Fruit fly (Drosophila melanogaster) whole organism, pupa: ENCODE measurements around the gene Osi16.

ENCODE experiments used
- CG10348 ChIP-seq: fragments of 200-800 bp; sonication (Bioruptor generic); IDR thresholded peaks from 2 replicates; pipeline ENCODE4 v1.3.6; 2022; ENCODE audit warnings: missing biosample characterization, missing genetic modification characterization
- CG12605 ChIP-seq: fragments of 200-800 bp; sonication (Bioruptor generic); IDR thresholded peaks from 2 replicates; pipeline ENCODE4 v1.3.6; 2022; ENCODE audit warnings: missing biosample characterization, missing genetic modification characterization
- CG13204 ChIP-seq: fragments of 200-800 bp; sonication (Bioruptor generic); optimal IDR thresholded peaks from 2 replicates; lab custom pipeline; 2018; ENCODE audit warnings: missing biosample characterization, mild to moderate bottlenecking, missing genetic modification characterization, moderate library complexity
- CG14655 ChIP-seq: fragments of 200-800 bp; sonication (Bioruptor generic); optimal IDR thresholded peaks from 3 replicates; lab custom pipeline; 2017; ENCODE audit warnings: mild to moderate bottlenecking, missing biosample characterization, missing genetic modification reagents, missing genetic modification characterization
- CG15710 ChIP-seq: fragments of 200-800 bp; sonication (Bioruptor generic); optimal IDR thresholded peaks from 2 replicates; lab custom pipeline; 2018; ENCODE audit warnings: missing biosample characterization, mild to moderate bottlenecking, missing genetic modification characterization, moderate library complexity
- CG17806 ChIP-seq: fragments of 200-800 bp; sonication (Bioruptor generic); optimal IDR thresholded peaks from 2 replicates; lab custom pipeline; 2018; ENCODE audit warnings: missing biosample characterization, mild to moderate bottlenecking, missing genetic modification characterization, moderate library complexity
- CG32121 ChIP-seq: fragments of 200-800 bp; sonication (Bioruptor generic); IDR thresholded peaks from 2 replicates; pipeline ENCODE4 v1.3.6; 2022; ENCODE audit warnings: missing biosample characterization, missing genetic modification characterization
- CG34367 ChIP-seq: fragments of 200-800 bp; sonication (Bioruptor generic); optimal IDR thresholded peaks from 2 replicates; lab custom pipeline; 2018; ENCODE audit warnings: missing biosample characterization, mild to moderate bottlenecking, missing genetic modification characterization
- CG4496 ChIP-seq: fragments of 200-800 bp; sonication (Bioruptor generic); IDR thresholded peaks from 3 replicates; pipeline ENCODE4 v1.3.6; 2022; ENCODE audit warnings: missing biosample characterization, missing genetic modification characterization
- CG8159 ChIP-seq: fragments of 200-800 bp; sonication (Bioruptor generic); optimal IDR thresholded peaks from 3 replicates; lab custom pipeline; 2018; ENCODE audit warnings: missing biosample characterization, mild to moderate bottlenecking, missing genetic modification characterization, moderate library complexity
- CG8301 ChIP-seq: fragments of 200-800 bp; sonication (Bioruptor generic); optimal IDR thresholded peaks from 2 replicates; lab custom pipeline; 2018; ENCODE audit warnings: missing biosample characterization, mild to moderate bottlenecking, missing genetic modification characterization
- CG9948 ChIP-seq: fragments of 200-800 bp; sonication (Bioruptor generic); optimal IDR thresholded peaks from 2 replicates; lab custom pipeline; 2018; ENCODE audit warnings: missing biosample characterization, mild to moderate bottlenecking, missing genetic modification characterization, moderate library complexity
- D1 ChIP-seq: fragments of 200-800 bp; sonication (Bioruptor generic); optimal IDR thresholded peaks from 2 replicates; lab custom pipeline; 2018; ENCODE audit warnings: missing biosample characterization, mild to moderate bottlenecking, missing genetic modification characterization, moderate library complexity
- EcR ChIP-seq: fragments of 200-800 bp; sonication (Bioruptor generic); optimal IDR thresholded peaks from 3 replicates; lab custom pipeline; 2019; ENCODE audit warnings: missing biosample characterization, missing genetic modification characterization, mild to moderate bottlenecking, moderate library complexity, missing genetic modification reagents
- Ets98B ChIP-seq: fragments of 200-800 bp; sonication (Bioruptor generic); IDR thresholded peaks from 2 replicates; pipeline ENCODE4 v1.3.6; 2022; ENCODE audit warnings: missing biosample characterization, missing genetic modification characterization
- Pif1A ChIP-seq: fragments of 200-800 bp; sonication (Bioruptor generic); optimal IDR thresholded peaks from 3 replicates; lab custom pipeline; 2016; ENCODE audit warnings: missing biosample characterization, missing genetic modification characterization
- Pif1B ChIP-seq: fragments of 200-800 bp; sonication (Bioruptor generic); optimal IDR thresholded peaks from 3 replicates; lab custom pipeline; 2016; ENCODE audit warnings: missing biosample characterization, missing genetic modification characterization
- Snoo ChIP-seq: fragments of 200-800 bp; sonication (Bioruptor generic); optimal IDR thresholded peaks from 3 replicates; lab custom pipeline; 2017; ENCODE audit warnings: missing biosample characterization, mild to moderate bottlenecking, missing genetic modification characterization, inconsistent platforms
- fd96Ca ChIP-seq: fragments of 200-800 bp; sonication (Bioruptor generic); IDR thresholded peaks from 3 replicates; pipeline ENCODE4 v1.3.6; 2022; ENCODE audit warnings: missing biosample characterization, missing genetic modification characterization
- gl ChIP-seq: fragments of 200-800 bp; sonication (Bioruptor generic); optimal IDR thresholded peaks from 2 replicates; lab custom pipeline; 2018; ENCODE audit warnings: missing biosample characterization, mild to moderate bottlenecking, missing genetic modification characterization
- rn ChIP-seq: fragments of 200-800 bp; sonication (Bioruptor generic); IDR thresholded peaks from 2 replicates; pipeline ENCODE4 v1.3.6; 2022; ENCODE audit warnings: missing biosample characterization, missing genetic modification characterization

Gene Osi16

DNA sequence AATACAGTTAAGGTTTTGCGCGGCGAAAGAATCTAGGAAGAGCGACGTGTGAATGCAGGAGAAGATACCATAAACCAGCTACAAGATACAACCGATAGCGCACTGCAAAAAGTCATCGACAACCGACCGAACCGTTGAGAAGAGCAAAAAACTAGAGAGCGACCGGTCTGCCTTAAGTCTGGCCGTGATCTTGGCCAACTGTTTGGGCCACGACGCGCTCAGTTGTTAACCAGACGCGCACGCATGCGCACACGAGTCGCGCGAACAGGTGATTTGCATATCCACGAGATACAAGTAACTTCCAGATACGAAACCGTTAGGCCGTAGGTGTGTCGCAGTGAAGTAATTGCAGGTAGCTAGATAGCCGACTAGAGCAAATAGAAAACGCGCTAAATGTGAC, 10.0 kb downstream of the Osi16 start:
- TF ChIP-seq CG15710 (tag; lab: Kevin White, UChicago) (no peak), CG4496 (GFP tag; lab: Robert Waterston, UW) (0 out of 3 replicates have a peak, but pooled peaks have one; percentile 44), CG13204 (GFP tag; lab: Kevin White, UChicago) (peak; percentile 44), fd96Ca (GFP tag; lab: Robert Waterston, UW) (no peak), EcR (GFP tag; lab: Kevin White, UChicago) (peak; percentile 63), Pif1A (no peak)

DNA sequence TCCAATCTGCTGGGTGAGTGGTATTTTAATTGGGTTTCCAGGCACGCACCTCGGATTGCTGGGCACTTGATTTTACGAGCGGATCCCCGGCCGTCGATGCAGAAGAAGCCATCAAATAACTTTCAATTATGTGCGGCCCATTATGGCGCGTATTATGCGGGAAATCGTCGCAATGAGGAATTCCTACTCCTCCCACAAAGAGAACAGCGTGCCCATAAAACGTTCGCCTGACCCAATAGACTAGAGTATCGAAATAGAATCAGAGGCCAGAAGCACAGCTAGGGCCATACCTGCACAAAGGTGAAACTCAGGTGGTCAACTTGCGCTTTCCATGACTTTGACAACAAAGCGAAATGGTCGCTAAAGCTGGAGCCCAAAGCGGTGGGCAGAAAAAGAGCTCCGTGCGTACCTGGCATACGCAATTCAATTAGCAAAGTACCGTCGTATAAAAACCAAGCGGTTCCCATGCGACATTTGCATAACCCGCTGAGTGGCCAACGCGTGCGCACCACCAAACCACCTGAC, 24.8 kb downstream of the Osi16 start, which contains the start of gene Osi18:
TSS of gene Osi18 (plus strand) at position 475 of the 525 bp plus-strand sequence.
- no peak for TF ChIP-seq gl

DNA sequence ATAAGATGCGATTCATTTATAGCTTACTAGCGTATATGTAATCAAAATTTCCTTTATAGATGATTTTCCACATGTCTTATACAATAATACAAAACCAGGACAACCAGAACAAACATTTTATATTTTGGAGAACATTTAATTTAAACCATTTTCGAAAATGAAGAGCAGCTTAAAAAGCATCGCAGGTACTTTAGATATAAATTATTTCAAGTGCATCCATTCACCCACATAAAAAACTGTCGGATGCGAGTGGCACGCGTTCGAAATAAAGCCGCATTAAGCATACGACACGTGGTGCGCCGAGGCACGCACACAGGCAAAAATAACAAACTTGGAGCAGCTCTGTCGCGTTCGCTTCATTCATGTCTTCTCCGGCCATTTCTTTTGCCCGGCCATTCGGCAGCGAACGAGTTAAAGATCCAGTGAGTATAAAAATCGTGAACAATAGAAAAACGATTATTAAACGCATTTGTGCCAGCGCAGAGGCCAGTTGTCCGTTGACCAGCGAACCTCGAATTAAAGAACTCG, 29.9 kb downstream of the Osi16 start, which contains the start of gene Osi19:
TSS of gene Osi19 (plus strand) at position 457 of the 528 bp plus-strand sequence.
- TF ChIP-seq EcR (GFP tag; lab: Kevin White, UChicago) (no peak), CG8159 (tag; lab: Kevin White, UChicago) (no peak), D1 (tag; lab: Kevin White, UChicago) (peak; percentile 63)

DNA sequence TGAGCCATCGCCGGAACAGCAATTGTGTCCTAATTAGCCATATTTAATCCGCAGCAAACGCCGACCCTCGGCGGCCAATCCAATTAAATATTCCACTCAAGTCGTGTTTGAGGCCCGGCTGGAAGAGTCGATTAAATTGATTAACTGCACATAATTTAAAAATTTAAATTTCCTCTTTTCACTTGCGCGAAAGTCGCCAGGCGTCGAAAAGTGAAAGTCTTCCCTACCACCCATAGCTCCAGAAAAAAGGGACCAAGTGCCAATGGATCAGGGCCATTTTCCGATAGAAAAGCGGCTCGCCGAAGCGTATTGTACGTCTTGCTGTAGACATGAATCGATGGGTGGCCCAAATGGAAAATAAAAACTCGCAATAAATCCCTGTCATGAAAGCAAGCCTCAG, 32.4 kb downstream of the Osi16 start:
- TF ChIP-seq rn (GFP tag; lab: Robert Waterston, UW) (no peak), CG15710 (tag; lab: Kevin White, UChicago) (no peak), Ets98B (GFP tag; lab: Robert Waterston, UW) (no peak), Snoo (tag; lab: Kevin White, UChicago) (no peak), CG34367 (tag; lab: Kevin White, UChicago) (no peak), CG8301 (no peak), CG4496 (GFP tag; lab: Robert Waterston, UW) (no peak), fd96Ca (GFP tag; lab: Robert Waterston, UW) (no peak), CG9948 (tag; lab: Kevin White, UChicago) (no peak)

DNA sequence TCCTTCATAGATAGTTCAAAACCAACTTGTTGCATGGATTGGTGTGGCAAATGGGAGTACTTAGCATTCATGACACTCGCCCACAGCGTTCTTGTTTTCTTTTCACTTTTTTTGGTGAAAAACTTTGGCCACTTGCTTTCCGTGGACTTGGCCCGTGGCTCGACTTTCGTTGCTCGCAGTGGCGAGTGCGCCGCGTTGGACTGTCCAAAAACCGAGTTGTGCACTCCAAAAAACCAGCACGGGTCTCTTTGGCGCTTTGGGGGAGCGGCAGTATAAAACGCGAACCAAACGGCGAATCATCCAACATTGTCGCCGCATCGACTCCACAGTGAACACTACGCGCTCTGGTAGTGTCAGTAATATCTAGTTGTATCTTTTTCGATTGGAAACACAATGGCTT, 34.7 kb downstream of the Osi16 start, which contains the start of gene Osi20:
TSS of gene Osi20 (plus strand) at position 301 of the 400 bp plus-strand sequence.
- no peak for TF ChIP-seq CG12605
- TF ChIP-seq EcR (GFP tag; lab: Kevin White, UChicago): no peak
- no peak for TF ChIP-seq CG8159 (tag; lab: Kevin White, UChicago)
- TF ChIP-seq CG8301: no peak
- TF ChIP-seq D1 (tag; lab: Kevin White, UChicago): no peak
- TF ChIP-seq CG15710 (tag; lab: Kevin White, UChicago): no peak
- TF ChIP-seq Snoo (tag; lab: Kevin White, UChicago): no peak
- no peak for TF ChIP-seq Ets98B (GFP tag; lab: Robert Waterston, UW)
- TF ChIP-seq CG17806 (tag; lab: Kevin White, UChicago): no peak
- TF ChIP-seq gl: no peak
- no peak for TF ChIP-seq fd96Ca (GFP tag; lab: Robert Waterston, UW)
- no peak for TF ChIP-seq Pif1B (GFP tag; lab: Kevin White, UChicago)
- no peak for TF ChIP-seq Pif1A
- TF ChIP-seq CG34367 (tag; lab: Kevin White, UChicago): no peak
- no peak for TF ChIP-seq CG32121 (GFP tag; lab: Robert Waterston, UW)
- no peak for TF ChIP-seq CG14655 (GFP tag; lab: Kevin White, UChicago)
- TF ChIP-seq CG4496 (GFP tag; lab: Robert Waterston, UW): no peak
- TF ChIP-seq CG10348 (GFP tag; lab: Robert Waterston, UW): no peak
- TF ChIP-seq rn (GFP tag; lab: Robert Waterston, UW): no peak
- TF ChIP-seq CG9948 (tag; lab: Kevin White, UChicago): no peak

DNA sequence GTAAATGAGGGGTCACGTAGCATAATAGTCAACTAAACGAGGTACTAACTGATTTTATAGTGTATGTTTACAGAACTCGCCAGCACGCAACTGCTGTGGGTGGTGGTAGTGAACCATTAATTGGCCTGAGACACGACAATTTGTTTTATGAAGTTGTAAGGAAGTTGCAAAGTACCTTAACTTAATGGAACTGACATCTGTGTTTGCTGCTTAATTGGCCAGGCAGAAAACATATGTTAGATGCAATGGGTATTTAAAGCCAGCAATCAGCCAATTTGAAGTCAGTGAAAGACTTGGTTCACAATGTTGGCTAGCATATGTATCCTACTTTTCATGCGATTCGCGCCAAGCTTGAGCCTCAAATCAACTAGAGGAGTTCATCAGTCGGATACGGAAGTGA, 36.6 kb downstream of the Osi16 start, which contains the start of gene CG17917:
TSS of gene CG17917 (plus strand) at position 301 of the 400 bp plus-strand sequence.
- TF ChIP-seq Ets98B (GFP tag; lab: Robert Waterston, UW): no peak
- TF ChIP-seq gl: no peak
- TF ChIP-seq CG10348 (GFP tag; lab: Robert Waterston, UW): no peak
- no peak for TF ChIP-seq CG14655 (GFP tag; lab: Kevin White, UChicago)
- TF ChIP-seq CG8159 (tag; lab: Kevin White, UChicago): no peak
- no peak for TF ChIP-seq CG17806 (tag; lab: Kevin White, UChicago)
- TF ChIP-seq CG34367 (tag; lab: Kevin White, UChicago): no peak
- TF ChIP-seq D1 (tag; lab: Kevin White, UChicago): no peak
- TF ChIP-seq CG13204 (GFP tag; lab: Kevin White, UChicago): no peak
- TF ChIP-seq rn (GFP tag; lab: Robert Waterston, UW): no peak
- no peak for TF ChIP-seq Pif1A
- no peak for TF ChIP-seq CG32121 (GFP tag; lab: Robert Waterston, UW)
- no peak for TF ChIP-seq EcR (GFP tag; lab: Kevin White, UChicago)

DNA sequence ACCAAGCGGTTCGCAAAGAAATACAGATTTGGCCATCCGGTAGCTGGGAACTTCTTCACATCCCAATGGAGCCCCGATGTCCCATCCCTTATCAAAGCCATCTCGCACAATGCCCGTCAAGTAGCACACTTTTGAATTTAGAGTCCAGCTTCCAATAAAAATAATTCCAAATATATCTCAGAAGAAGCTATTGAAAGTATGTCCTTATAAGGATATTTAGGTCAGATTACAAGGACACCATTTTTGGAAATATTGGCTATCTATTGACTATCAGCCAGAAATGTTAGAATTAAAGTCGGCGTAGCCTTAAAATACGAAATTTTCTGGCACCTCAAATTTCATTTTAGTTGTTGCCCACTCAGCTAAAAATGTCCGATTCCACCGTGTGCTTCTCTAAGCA, 37.7 kb downstream of the Osi16 start, which contains the start of gene CG10298:
TSS of gene CG10298 (plus strand) at position 301 of the 400 bp plus-strand sequence.
- TF ChIP-seq Pif1B (GFP tag; lab: Kevin White, UChicago) (no peak), CG8159 (tag; lab: Kevin White, UChicago) (no peak), CG34367 (tag; lab: Kevin White, UChicago) (no peak), CG8301 (no peak), CG12605 (no peak), EcR (GFP tag; lab: Kevin White, UChicago) (no peak), D1 (tag; lab: Kevin White, UChicago) (no peak), Ets98B (GFP tag; lab: Robert Waterston, UW) (no peak), gl (no peak), CG15710 (tag; lab: Kevin White, UChicago) (no peak)
